Worm (Caenorhabditis elegans) whole organism, young adult: Measurements from ENCODE around the gene ain-1.

Source experiments
- B0019.2 ChIP-seq: fragments of 200-800 bp; sonication (Bioruptor generic); conservative IDR thresholded peaks from 2 replicates; pipeline ENCODE4 v1.3.6; 2022; ENCODE audit warnings: missing genetic modification reagents, missing genetic modification characterization, missing compliant biosample characterization
- B0336.3 ChIP-seq: fragments of 200-800 bp; sonication (Bioruptor generic); IDR thresholded peaks from 2 replicates; pipeline ENCODE4 v1.3.6; 2022; ENCODE audit warnings: missing genetic modification characterization, missing compliant biosample characterization
- D2030.7 ChIP-seq: fragments of 200-800 bp; sonication (Bioruptor generic); IDR thresholded peaks from 2 replicates; pipeline ENCODE4 v1.3.6; 2022; ENCODE audit warnings: missing genetic modification reagents, missing genetic modification characterization, missing compliant biosample characterization
- F33H1.4 ChIP-seq: fragments of 200-800 bp; sonication (Bioruptor generic); IDR thresholded peaks from 2 replicates; pipeline ENCODE4 v1.3.6; 2022; ENCODE audit warnings: missing genetic modification reagents, missing genetic modification characterization, missing compliant biosample characterization
- F39B2.1 ChIP-seq: fragments of 200-800 bp; sonication (Bioruptor generic); IDR thresholded peaks from 2 replicates; pipeline ENCODE4 v1.3.6; 2022; ENCODE audit warnings: missing genetic modification reagents, missing genetic modification characterization, missing compliant biosample characterization
- F57C9.4 ChIP-seq: sonication (generic microtip); optimal IDR thresholded peaks from 2 replicates; lab custom pipeline; 2017; ENCODE audit warnings: mild to moderate bottlenecking, missing genetic modification characterization, missing compliant biosample characterization
- K11D2.4 ChIP-seq: fragments of 200-800 bp; sonication (Bioruptor generic); IDR thresholded peaks from 2 replicates; pipeline ENCODE4 v1.3.6; 2022; ENCODE audit warnings: missing genetic modification reagents, missing genetic modification characterization, missing compliant biosample characterization
- T26A5.8 ChIP-seq: sonication (generic microtip); optimal IDR thresholded peaks from 2 replicates; lab custom pipeline; 2016; ENCODE audit warnings: missing genetic modification characterization, missing compliant biosample characterization
- Y53F4B.3 ChIP-seq: fragments of 200-800 bp; sonication (Bioruptor generic); IDR thresholded peaks from 2 replicates; pipeline ENCODE4 v1.3.6; 2022; ENCODE audit warnings: missing genetic modification reagents, missing genetic modification characterization, missing compliant biosample characterization
- Y79H2A.3 ChIP-seq: fragments of 200-800 bp; sonication (Bioruptor generic); conservative IDR thresholded peaks from 2 replicates; pipeline ENCODE4 v1.3.6; 2022; ENCODE audit warnings: missing genetic modification reagents, missing genetic modification characterization, missing compliant biosample characterization
- ZK185.1 ChIP-seq: sonication (generic microtip); optimal IDR thresholded peaks from 2 replicates; lab custom pipeline; 2016; ENCODE audit warnings: mild to moderate bottlenecking, missing genetic modification characterization, missing compliant biosample characterization; ENCODE audit not compliant: poor library complexity, severe bottlenecking
- athp-1 ChIP-seq: sonication (generic microtip); optimal IDR thresholded peaks from 2 replicates; lab custom pipeline; 2017; ENCODE audit warnings: mild to moderate bottlenecking, missing genetic modification characterization, missing compliant biosample characterization
- attf-3 ChIP-seq: fragments of 200-800 bp; sonication (Bioruptor generic); conservative IDR thresholded peaks from 2 replicates; pipeline ENCODE4 v1.3.6; 2022; ENCODE audit warnings: missing genetic modification reagents, missing genetic modification characterization, missing compliant biosample characterization
- ccch-3 ChIP-seq: fragments of 200-800 bp; sonication (Bioruptor generic); optimal IDR thresholded peaks from 2 replicates; lab custom pipeline; 2018; ENCODE audit warnings: mild to moderate bottlenecking, missing genetic modification characterization, missing compliant biosample characterization
- cebp-1 ChIP-seq, 2 experiments: fragments of 200-800 bp in 1 of 2; sonication (Bioruptor generic) in 1 of 2; sonication (generic microtip) in 1 of 2; IDR thresholded peaks in 1 of 2; optimal IDR thresholded peaks in 1 of 2; 2 replicates each; pipeline versions ENCODE4 v1.3.6 to Lab custom; 2017 to 2022; ENCODE audit warnings: missing compliant biosample characterization in 2 of 2, missing genetic modification characterization in 2 of 2, mild to moderate bottlenecking in 1 of 2, missing genetic modification reagents in 1 of 2, moderate library complexity in 1 of 2
- ceh-40 ChIP-seq: fragments of 200-800 bp; sonication (Bioruptor generic); IDR thresholded peaks from 2 replicates; pipeline ENCODE4 v1.3.6; 2022; ENCODE audit warnings: missing genetic modification characterization, missing compliant biosample characterization
- ceh-58 ChIP-seq: fragments of 200-800 bp; sonication (Bioruptor generic); IDR thresholded peaks from 2 replicates; pipeline ENCODE4 v1.3.6; 2022; ENCODE audit warnings: missing genetic modification characterization, missing compliant biosample characterization
- dox-1 ChIP-seq: fragments of 200-800 bp; sonication (Bioruptor generic); IDR thresholded peaks from 2 replicates; pipeline ENCODE4 v1.3.6; 2022; ENCODE audit warnings: missing genetic modification reagents, missing genetic modification characterization, missing compliant biosample characterization
- egl-18 ChIP-seq: fragments of 200-800 bp; sonication (Bioruptor generic); IDR thresholded peaks from 2 replicates; pipeline ENCODE4 v1.3.6; 2022; ENCODE audit warnings: missing genetic modification reagents, missing genetic modification characterization, missing compliant biosample characterization
- fkh-3 ChIP-seq: sonication (generic microtip); optimal IDR thresholded peaks from 2 replicates; lab custom pipeline; 2016; ENCODE audit warnings: mild to moderate bottlenecking, missing genetic modification characterization, missing compliant biosample characterization
- gei-17 ChIP-seq: fragments of 200-800 bp; sonication (Bioruptor generic); optimal IDR thresholded peaks from 2 replicates; lab custom pipeline; 2018; ENCODE audit warnings: mild to moderate bottlenecking, missing genetic modification characterization, missing compliant biosample characterization
- hmg-1.2 ChIP-seq: fragments of 200-800 bp; sonication (Bioruptor generic); IDR thresholded peaks from 2 replicates; pipeline ENCODE4 v1.3.6; 2022; ENCODE audit warnings: missing genetic modification reagents, missing genetic modification characterization, missing compliant biosample characterization
- hmg-20 ChIP-seq: fragments of 200-800 bp; sonication (Bioruptor generic); IDR thresholded peaks from 2 replicates; pipeline ENCODE4 v1.3.6; 2022; ENCODE audit warnings: missing genetic modification reagents, missing genetic modification characterization, missing compliant biosample characterization
- hrde-1 ChIP-seq: sonication (generic microtip); optimal IDR thresholded peaks from 2 replicates; lab custom pipeline; 2016; ENCODE audit warnings: missing genetic modification characterization, mild to moderate bottlenecking, missing compliant biosample characterization, moderate library complexity, missing genotype, missing genetic modification reagents, borderline replicate concordance
- lag-1 ChIP-seq: fragments of 200-800 bp; sonication (Bioruptor generic); IDR thresholded peaks from 2 replicates; pipeline ENCODE4 v1.3.6; 2022; ENCODE audit warnings: missing genetic modification reagents, missing genetic modification characterization, missing compliant biosample characterization
- lin-26 ChIP-seq: fragments of 200-800 bp; sonication (Bioruptor generic); IDR thresholded peaks from 2 replicates; pipeline ENCODE4 v1.3.6; 2022; ENCODE audit warnings: missing genetic modification reagents, missing genetic modification characterization, missing compliant biosample characterization
- lin-35 ChIP-seq, 3 experiments: fragments of 150-350 bp in 2 of 3; sonication (generic microtip) in 1 of 3; optimal IDR thresholded peaks; 2 replicates each; lab custom pipeline; 2014 to 2018; ENCODE audit warnings: missing biosample characterization in 3 of 3, missing genetic modification characterization in 3 of 3, missing genetic modification reagents in 3 of 3
- lir-1 ChIP-seq: fragments of 200-800 bp; sonication (Bioruptor generic); conservative IDR thresholded peaks from 2 replicates; pipeline ENCODE4 v1.3.6; 2022; ENCODE audit warnings: missing genetic modification reagents, missing genetic modification characterization, missing compliant biosample characterization
- mcd-1 ChIP-seq: fragments of 200-800 bp; sonication (Bioruptor generic); IDR thresholded peaks from 2 replicates; pipeline ENCODE4 v1.3.6; 2022; ENCODE audit warnings: missing genetic modification reagents, missing genetic modification characterization, missing compliant biosample characterization
- mel-28 ChIP-seq: sonication (generic microtip); optimal IDR thresholded peaks from 2 replicates; lab custom pipeline; 2016; ENCODE audit warnings: borderline replicate concordance, mild to moderate bottlenecking, missing genetic modification characterization, missing compliant biosample characterization
- nhr-90 ChIP-seq: sonication (generic microtip); optimal IDR thresholded peaks from 2 replicates; lab custom pipeline; 2016; ENCODE audit warnings: missing genotype, mild to moderate bottlenecking, missing genetic modification characterization, missing compliant biosample characterization
- pbrm-1 ChIP-seq: fragments of 200-800 bp; sonication (Bioruptor generic); IDR thresholded peaks from 2 replicates; pipeline ENCODE4 v1.3.6; 2022; ENCODE audit warnings: missing genetic modification reagents, missing genetic modification characterization, missing compliant biosample characterization
- rpc-1 ChIP-seq, 2 experiments: fragments of 150-350 bp in 1 of 2; sonication (generic microtip) in 1 of 2; optimal IDR thresholded peaks; 2 replicates each; lab custom pipeline; 2014 to 2018; ENCODE audit warnings: missing biosample characterization in 1 of 2, missing genetic modification characterization in 1 of 2, missing genetic modification reagents in 1 of 2, missing genotype in 1 of 2
- snpc-1.1 ChIP-seq: sonication (generic microtip); optimal IDR thresholded peaks from 2 replicates; lab custom pipeline; 2017; ENCODE audit warnings: missing genetic modification characterization, mild to moderate bottlenecking, missing compliant biosample characterization, antibody characterized with exemption, moderate library complexity, missing genotype, missing genetic modification reagents; ENCODE audit not compliant: insufficient read depth
- snpc-1.3 ChIP-seq: sonication (generic microtip); optimal IDR thresholded peaks from 2 replicates; lab custom pipeline; 2017; ENCODE audit warnings: missing genetic modification characterization, mild to moderate bottlenecking, missing compliant biosample characterization, antibody characterized with exemption, moderate library complexity, missing genotype, missing genetic modification reagents; ENCODE audit not compliant: insufficient read depth
- snpc-4 ChIP-seq, 5 experiments: fragments of 150-350 bp in 1 of 5; sonication (generic microtip) in 4 of 5; optimal IDR thresholded peaks; 2 replicates each; lab custom pipeline; 2014 to 2018; ENCODE audit warnings: missing genetic modification characterization in 5 of 5, missing biosample characterization in 3 of 5, antibody characterized with exemption in 2 of 5, mild to moderate bottlenecking in 2 of 5, missing compliant biosample characterization in 2 of 5, missing genotype in 2 of 5, moderate library complexity in 2 of 5, missing genetic modification reagents in 1 of 5
- somi-1 ChIP-seq: fragments of 200-800 bp; sonication (Bioruptor generic); optimal IDR thresholded peaks from 2 replicates; lab custom pipeline; 2018; ENCODE audit warnings: mild to moderate bottlenecking, missing genetic modification characterization, missing compliant biosample characterization
- tbx-9 ChIP-seq: sonication (generic microtip); optimal IDR thresholded peaks from 2 replicates; lab custom pipeline; 2016; ENCODE audit warnings: borderline replicate concordance, missing genetic modification characterization, inconsistent platforms, missing compliant biosample characterization
- ztf-18 ChIP-seq: sonication (generic microtip); optimal IDR thresholded peaks from 2 replicates; lab custom pipeline; 2016; ENCODE audit warnings: missing genotype, mild to moderate bottlenecking, missing genetic modification characterization, missing compliant biosample characterization
- ztf-22 ChIP-seq: fragments of 200-800 bp; sonication (Bioruptor generic); optimal IDR thresholded peaks from 2 replicates; lab custom pipeline; 2018; ENCODE audit warnings: mild to moderate bottlenecking, missing genetic modification characterization, moderate library complexity, missing compliant biosample characterization
- ztf-25 ChIP-seq: fragments of 200-800 bp; sonication (Bioruptor generic); IDR thresholded peaks from 2 replicates; pipeline ENCODE4 v1.3.6; 2022; ENCODE audit warnings: missing genetic modification reagents, missing genetic modification characterization, missing compliant biosample characterization
- ztf-26 ChIP-seq: sonication (generic microtip); optimal IDR thresholded peaks from 2 replicates; lab custom pipeline; 2017; ENCODE audit warnings: missing genetic modification characterization, missing compliant biosample characterization
- ztf-3 ChIP-seq: fragments of 200-800 bp; sonication (Bioruptor generic); optimal IDR thresholded peaks from 2 replicates; lab custom pipeline; 2018; ENCODE audit warnings: mild to moderate bottlenecking, missing genetic modification characterization, missing compliant biosample characterization

Gene ain-1

ce11 chrX:16590230-16590629 lies 23.0 kb upstream of the ain-1 start (continued):
- TF ChIP-seq tbx-9 (tag; lab: Kevin White, UChicago) (no peak), ceh-58 (no peak), Y79H2A.3 (GFP tag; lab: Robert Waterston, UW) (no peak), attf-3 (GFP tag; lab: Robert Waterston, UW) (no peak), lag-1 (GFP tag; lab: Robert Waterston, UW) (no peak), hmg-1.2 (GFP tag; lab: Robert Waterston, UW) (peak; percentile 54), snpc-4 (GFP tag; optimal IDR thresholded peaks at IDR 0.05; lab: Kevin White, UChicago) (peak; percentile 20), snpc-4 (tag; optimal IDR thresholded peaks at IDR 0.05; lab: Kevin White, UChicago) (peak in 1 of 4 experiments; percentile 69), ztf-26 (tag; lab: Kevin White, UChicago) (no peak), ztf-3 (GFP tag; lab: Kevin White, UChicago) (no peak), lin-35 (GFP tag; optimal IDR thresholded peaks at IDR 0.05; lab: Kevin White, UChicago) (no peak), dox-1 (GFP tag; lab: Robert Waterston, UW) (peak; percentile 23; the same call in 1 of the 2 replicates), B0336.3 (GFP tag; lab: Robert Waterston, UW) (no peak), snpc-1.3 (tag; lab: Kevin White, UChicago) (peak; percentile 47), ztf-25 (GFP tag; lab: Robert Waterston, UW) (peak; percentile 60; the same call in 1 of the 2 replicates), rpc-1 (optimal IDR thresholded peaks at IDR 0.05; lab: Kevin White, UChicago) (peak; percentile 70), rpc-1 (tag; optimal IDR thresholded peaks at IDR 0.05; lab: Kevin White, UChicago) (peak; percentile 80), ZK185.1 (tag; lab: Kevin White, UChicago) (peak; percentile 38), B0019.2 (GFP tag; lab: Robert Waterston, UW) (no peak), snpc-1.1 (tag; lab: Kevin White, UChicago) (peak; percentile 55), ztf-18 (tag; lab: Kevin White, UChicago) (no peak), T26A5.8 (tag; lab: Kevin White, UChicago) (no peak), lin-26 (GFP tag; lab: Robert Waterston, UW) (peak; percentile 83), lir-1 (GFP tag; lab: Robert Waterston, UW) (no peak), nhr-90 (tag; lab: Kevin White, UChicago) (peak; percentile 33), F39B2.1 (GFP tag; lab: Robert Waterston, UW) (no peak), egl-18 (GFP tag; lab: Robert Waterston, UW) (no peak)

- TF ChIP-seq snpc-1.3 (tag; lab: Kevin White, UChicago): peak; percentile 76
- peak; percentile 65 for TF ChIP-seq somi-1 (GFP tag; lab: Kevin White, UChicago)
- peak; percentile 39; the same call in 1 of the 2 replicates for TF ChIP-seq cebp-1 (GFP tag; IDR thresholded peaks at IDR 0.05; lab: Robert Waterston, UW)
- TF ChIP-seq cebp-1 (tag; optimal IDR thresholded peaks at IDR 0.05; lab: Kevin White, UChicago): peak; percentile 71
- 0 out of 2 replicates have a peak, but pooled peaks have one; percentile 47 for TF ChIP-seq K11D2.4 (GFP tag; lab: Robert Waterston, UW)
- TF ChIP-seq ceh-40 (GFP tag; lab: Robert Waterston, UW): no peak
- no peak for TF ChIP-seq fkh-3 (tag; lab: Kevin White, UChicago)
- peak; percentile 42 for TF ChIP-seq ztf-18 (tag; lab: Kevin White, UChicago)
- peak; percentile 45; the same call in 1 of the 2 replicates for TF ChIP-seq mcd-1 (GFP tag; lab: Robert Waterston, UW)
- peak; percentile 51; the same call in 1 of the 2 replicates for TF ChIP-seq attf-3 (GFP tag; lab: Robert Waterston, UW)
- peak; percentile 48 for TF ChIP-seq gei-17
- TF ChIP-seq ztf-22 (GFP tag; lab: Kevin White, UChicago): peak; percentile 50
- TF ChIP-seq ccch-3 (GFP tag; lab: Kevin White, UChicago): no peak
- TF ChIP-seq F57C9.4 (tag; lab: Kevin White, UChicago): no peak
- no peak for TF ChIP-seq lag-1 (GFP tag; lab: Robert Waterston, UW)
- peak; percentile 77; the same call in 1 of the 2 replicates for TF ChIP-seq hmg-20 (GFP tag; lab: Robert Waterston, UW)
- TF ChIP-seq mel-28: peak; percentile 8
- peak; percentile 84 for TF ChIP-seq lin-26 (GFP tag; lab: Robert Waterston, UW)
- TF ChIP-seq D2030.7 (GFP tag; lab: Robert Waterston, UW): peak; percentile 92
- no peak for TF ChIP-seq F33H1.4 (GFP tag; lab: Robert Waterston, UW)
- TF ChIP-seq Y53F4B.3 (GFP tag; lab: Robert Waterston, UW): peak; percentile 54; the same call in 1 of the 2 replicates
- no peak for TF ChIP-seq hrde-1
- peak; percentile 90 for TF ChIP-seq pbrm-1 (GFP tag; lab: Robert Waterston, UW)
- peak; percentile 31 for TF ChIP-seq ztf-3 (GFP tag; lab: Kevin White, UChicago)
- peak; percentile 37 for TF ChIP-seq athp-1 (tag; lab: Kevin White, UChicago)
Measured at ce11 chrX:16590803-16591202, 22.4 kb upstream of the ain-1 start.
